Fruit fly (Drosophila melanogaster): Measurements from ENCODE around the gene CG13029.

dm6 chr3L:16893647-16894046, 33.2 kb downstream of the CG13029 start:
- TF ChIP-seq h (optimal IDR thresholded peaks at IDR 0.05) (no peak), psq (optimal IDR thresholded peaks at IDR 0.05) (no peak), ttk (optimal IDR thresholded peaks at IDR 0.05) (no peak)
